Fruit fly (Drosophila melanogaster) whole organism, embryonic: ENCODE measurements around the gene nompC.

Experiments
- Bgb ChIP-seq: fragments of 200-800 bp; sonication (Bioruptor generic); IDR thresholded peaks from 2 replicates; pipeline ENCODE4 v1.3.6; 2022; ENCODE audit warnings: missing biosample characterization, missing genetic modification characterization; ENCODE audit not compliant: partially characterized antibody
- C15 ChIP-seq: fragments of 200-800 bp; sonication (Bioruptor generic); IDR thresholded peaks from 3 replicates; pipeline ENCODE4 v1.3.6; 2022; ENCODE audit warnings: missing biosample characterization, missing genetic modification characterization
- CG10267 ChIP-seq: fragments of 200-800 bp; sonication (Bioruptor generic); optimal IDR thresholded peaks from 2 replicates; lab custom pipeline; 2018; ENCODE audit warnings: missing biosample characterization, mild to moderate bottlenecking, missing genetic modification characterization, moderate library complexity
- CG10274 ChIP-seq: fragments of 200-800 bp; sonication (Bioruptor generic); optimal IDR thresholded peaks from 3 replicates; lab custom pipeline; 2017; ENCODE audit warnings: missing biosample characterization, mild to moderate bottlenecking, missing genetic modification characterization
- CG10543 ChIP-seq: fragments of 200-800 bp; sonication (Bioruptor generic); optimal IDR thresholded peaks from 3 replicates; lab custom pipeline; 2017; ENCODE audit warnings: missing biosample characterization, mild to moderate bottlenecking, missing genetic modification characterization, moderate library complexity
- CG10959 ChIP-seq: fragments of 200-800 bp; sonication (Bioruptor generic); IDR thresholded peaks from 2 replicates; pipeline ENCODE4 v1.3.6; 2022; ENCODE audit warnings: missing biosample characterization, missing genetic modification characterization
- CG11723 ChIP-seq: fragments of 200-800 bp; sonication (Bioruptor generic); optimal IDR thresholded peaks from 2 replicates; lab custom pipeline; 2017; ENCODE audit warnings: missing biosample characterization, mild to moderate bottlenecking, missing genetic modification characterization
- CG12155 ChIP-seq: fragments of 200-800 bp; sonication (Bioruptor generic); optimal IDR thresholded peaks from 3 replicates; lab custom pipeline; 2016; ENCODE audit warnings: missing biosample characterization, missing genetic modification characterization
- CG1233 ChIP-seq: fragments of 200-800 bp; sonication (Bioruptor generic); optimal IDR thresholded peaks from 4 replicates; lab custom pipeline; 2018; ENCODE audit warnings: missing biosample characterization, mild to moderate bottlenecking, missing genetic modification characterization
- CG17186 ChIP-seq: fragments of 200-800 bp; sonication (Bioruptor generic); optimal IDR thresholded peaks from 3 replicates; lab custom pipeline; 2017; ENCODE audit warnings: missing biosample characterization, missing genetic modification reagents, missing genetic modification characterization
- CG2116 ChIP-seq: fragments of 200-800 bp; sonication (Bioruptor generic); optimal IDR thresholded peaks from 3 replicates; lab custom pipeline; 2018; ENCODE audit warnings: missing biosample characterization, mild to moderate bottlenecking, missing genetic modification characterization
- CG2199 ChIP-seq: fragments of 200-800 bp; sonication (Bioruptor generic); IDR thresholded peaks from 3 replicates; pipeline ENCODE4 v1.3.6; 2022; ENCODE audit warnings: missing biosample characterization, missing genetic modification characterization
- CG2875 ChIP-seq: fragments of 200-800 bp; sonication (Bioruptor generic); optimal IDR thresholded peaks from 2 replicates; lab custom pipeline; 2017; ENCODE audit warnings: missing biosample characterization, mild to moderate bottlenecking, missing genetic modification characterization, missing genetic modification reagents
- CG3281 ChIP-seq: fragments of 200-800 bp; sonication (Bioruptor generic); optimal IDR thresholded peaks from 3 replicates; lab custom pipeline; 2017; ENCODE audit warnings: missing biosample characterization, mild to moderate bottlenecking, missing genetic modification characterization
- CG4854 ChIP-seq: fragments of 200-800 bp; sonication (Bioruptor generic); optimal IDR thresholded peaks from 2 replicates; lab custom pipeline; 2016; ENCODE audit warnings: missing biosample characterization, missing genetic modification characterization, inconsistent platforms
- CG6683 ChIP-seq: fragments of 200-800 bp; sonication (Bioruptor generic); optimal IDR thresholded peaks from 2 replicates; lab custom pipeline; 2017; ENCODE audit warnings: missing biosample characterization, mild to moderate bottlenecking, missing genetic modification characterization, missing genetic modification reagents
- CG6791 ChIP-seq: fragments of 200-800 bp; sonication (Bioruptor generic); IDR thresholded peaks from 3 replicates; pipeline ENCODE4 v1.3.6; 2022; ENCODE audit warnings: missing biosample characterization, missing genetic modification characterization; ENCODE audit not compliant: partially characterized antibody
- CG7839 ChIP-seq: fragments of 200-800 bp; sonication (Bioruptor generic); optimal IDR thresholded peaks from 3 replicates; lab custom pipeline; 2018; ENCODE audit warnings: missing biosample characterization, mild to moderate bottlenecking, missing genetic modification characterization, moderate library complexity
- CG8478 ChIP-seq: fragments of >200 bp; optimal IDR thresholded peaks from 2 replicates; lab custom pipeline; 2018
- CG8924 ChIP-seq: fragments of 200-800 bp; optimal IDR thresholded peaks from 3 replicates; lab custom pipeline; 2019; ENCODE audit warnings: missing biosample characterization, mild to moderate bottlenecking, missing genetic modification characterization, moderate library complexity
- Dek ChIP-seq: fragments of 200-800 bp; sonication (Bioruptor generic); optimal IDR thresholded peaks from 3 replicates; lab custom pipeline; 2019; ENCODE audit warnings: missing biosample characterization, mild to moderate bottlenecking, missing genetic modification characterization, moderate library complexity
- Dip3 ChIP-seq: fragments of 200-800 bp; sonication (Bioruptor generic); optimal IDR thresholded peaks from 3 replicates; lab custom pipeline; 2016; ENCODE audit warnings: missing biosample characterization, missing genetic modification characterization
- Eip74EF ChIP-seq, 2 experiments: fragments of 200-800 bp in 1 of 2; fragments of >200 bp in 1 of 2; sonication (Bioruptor generic) in 1 of 2; optimal IDR thresholded peaks; 2 replicates each; lab custom pipeline; 2017 to 2019; ENCODE audit warnings: missing biosample characterization in 2 of 2, missing genetic modification characterization in 2 of 2, mild to moderate bottlenecking in 1 of 2, moderate library complexity in 1 of 2
- Ets97D ChIP-seq: fragments of 200-800 bp; sonication (Bioruptor generic); optimal IDR thresholded peaks from 3 replicates; lab custom pipeline; 2016; ENCODE audit warnings: missing biosample characterization, missing genetic modification characterization
- Fer1 ChIP-seq: fragments of 200-800 bp; sonication (Bioruptor generic); optimal IDR thresholded peaks from 2 replicates; lab custom pipeline; 2017; ENCODE audit warnings: missing biosample characterization, mild to moderate bottlenecking, missing genetic modification characterization
- Fer2 ChIP-seq: fragments of 200-800 bp; sonication (Bioruptor generic); optimal IDR thresholded peaks from 2 replicates; lab custom pipeline; 2018; ENCODE audit warnings: missing biosample characterization, mild to moderate bottlenecking, missing genetic modification characterization, moderate library complexity
- HmgD ChIP-seq: fragments of 200-800 bp; sonication (Bioruptor generic); optimal IDR thresholded peaks from 3 replicates; lab custom pipeline; 2016; ENCODE audit warnings: missing biosample characterization, missing genetic modification characterization
- HmgZ ChIP-seq: fragments of 200-800 bp; sonication (Bioruptor generic); optimal IDR thresholded peaks from 2 replicates; lab custom pipeline; 2018; ENCODE audit warnings: missing biosample characterization, mild to moderate bottlenecking, missing genetic modification characterization
- Hr39 ChIP-seq: fragments of >200 bp; optimal IDR thresholded peaks from 2 replicates; lab custom pipeline; 2017
- Kr ChIP-seq: fragments of 200-800 bp; sonication (Bioruptor generic); optimal IDR thresholded peaks from 2 replicates; lab custom pipeline; 2017; ENCODE audit warnings: missing biosample characterization, mild to moderate bottlenecking, missing genetic modification characterization
- Meics ChIP-seq: fragments of 200-800 bp; sonication (Bioruptor generic); optimal IDR thresholded peaks from 2 replicates; lab custom pipeline; 2017; ENCODE audit warnings: missing biosample characterization, mild to moderate bottlenecking, missing genetic modification characterization
- Mrtf ChIP-seq: fragments of 200-800 bp; sonication (Bioruptor generic); IDR thresholded peaks from 3 replicates; pipeline ENCODE4 v1.3.6; 2022; ENCODE audit warnings: missing biosample characterization, missing genetic modification characterization
- Nf-YA ChIP-seq: fragments of 200-800 bp; sonication (Bioruptor generic); IDR thresholded peaks from 2 replicates; pipeline ENCODE4 v1.3.6; 2022; ENCODE audit warnings: missing biosample characterization, missing genetic modification characterization
- Sox100B ChIP-seq: fragments of 200-800 bp; sonication (Bioruptor generic); optimal IDR thresholded peaks from 3 replicates; lab custom pipeline; 2018; ENCODE audit warnings: missing biosample characterization, mild to moderate bottlenecking, missing genetic modification characterization
- Taf1 ChIP-seq: fragments of 200-800 bp; sonication (Bioruptor generic); IDR thresholded peaks from 2 replicates; pipeline ENCODE4 v1.3.6; 2022; ENCODE audit warnings: missing biosample characterization, missing genetic modification characterization
- Xrp1 ChIP-seq: fragments of 200-800 bp; sonication (Bioruptor generic); IDR thresholded peaks from 2 replicates; pipeline ENCODE4 v1.3.6; 2022; ENCODE audit warnings: missing biosample characterization, missing genetic modification characterization
- cad ChIP-seq: fragments of >200 bp; optimal IDR thresholded peaks from 2 replicates; lab custom pipeline; 2017; ENCODE audit warnings: missing biosample characterization, missing genetic modification characterization
- crc ChIP-seq: fragments of 200-800 bp; sonication (Bioruptor generic); optimal IDR thresholded peaks from 2 replicates; lab custom pipeline; 2016; ENCODE audit warnings: missing biosample characterization, missing genetic modification characterization
- dpn ChIP-seq, 2 experiments: fragments of 200-800 bp; sonication (Bioruptor generic); optimal IDR thresholded peaks; 3 replicates each; lab custom pipeline; 2016; ENCODE audit warnings: missing biosample characterization in 2 of 2, missing genetic modification characterization in 2 of 2
- esg ChIP-seq: fragments of 200-800 bp; sonication (Bioruptor generic); conservative IDR thresholded peaks from 2 replicates; pipeline ENCODE4 v1.3.6; 2022; ENCODE audit warnings: missing biosample characterization, missing genetic modification characterization
- gcm ChIP-seq: fragments of 200-800 bp; sonication (Bioruptor generic); optimal IDR thresholded peaks from 2 replicates; lab custom pipeline; 2019; ENCODE audit warnings: missing biosample characterization, mild to moderate bottlenecking, missing genetic modification characterization, moderate library complexity
- gsb-n ChIP-seq: fragments of 200-800 bp; sonication (Bioruptor generic); optimal IDR thresholded peaks from 3 replicates; lab custom pipeline; 2018; ENCODE audit warnings: missing biosample characterization, mild to moderate bottlenecking, missing genetic modification characterization
- kay ChIP-seq: fragments of 200-800 bp; sonication (Bioruptor generic); optimal IDR thresholded peaks from 2 replicates; lab custom pipeline; 2016; ENCODE audit warnings: missing biosample characterization, missing genetic modification characterization
- lov ChIP-seq, 2 experiments: fragments of 200-800 bp in 1 of 2; fragments of >200 bp in 1 of 2; sonication (Bioruptor generic) in 1 of 2; IDR thresholded peaks in 1 of 2; optimal IDR thresholded peaks in 1 of 2; 2 replicates in 1 of 2; 3 replicates in 1 of 2; pipeline versions ENCODE4 v1.3.6 to Lab custom; 2017 to 2022; ENCODE audit warnings: missing biosample characterization in 1 of 2, missing genetic modification characterization in 1 of 2
- pb ChIP-seq: fragments of 200-800 bp; sonication (Bioruptor generic); optimal IDR thresholded peaks from 3 replicates; lab custom pipeline; 2016; ENCODE audit warnings: missing biosample characterization, missing genetic modification characterization
- ranshi ChIP-seq: fragments of 200-800 bp; sonication (Bioruptor generic); IDR thresholded peaks from 2 replicates; pipeline ENCODE4 v1.3.6; 2022; ENCODE audit warnings: missing biosample characterization, missing genetic modification characterization
- run ChIP-seq: fragments of 200-800 bp; sonication (Bioruptor generic); optimal IDR thresholded peaks from 3 replicates; lab custom pipeline; 2018; ENCODE audit warnings: missing biosample characterization, mild to moderate bottlenecking, missing genetic modification characterization
- ssp ChIP-seq: fragments of 200-800 bp; sonication (Bioruptor generic); IDR thresholded peaks from 2 replicates; pipeline ENCODE4 v1.3.6; 2022; ENCODE audit warnings: missing biosample characterization, missing genetic modification characterization
- trem ChIP-seq: fragments of 200-800 bp; optimal IDR thresholded peaks from 3 replicates; lab custom pipeline; 2019; ENCODE audit warnings: missing biosample characterization, mild to moderate bottlenecking, missing genetic modification characterization, moderate library complexity
- wor ChIP-seq: fragments of 200-800 bp; sonication (Bioruptor generic); IDR thresholded peaks from 2 replicates; pipeline ENCODE4 v1.3.6; 2022; ENCODE audit warnings: missing biosample characterization, missing genetic modification characterization

The nompC gene

dm6 chr2L:5298978-5299627 lies 46.9 kb upstream of the nompC start (continued):
- peak; percentile 81 for TF ChIP-seq CG11723 (GFP tag; lab: Kevin White, UChicago)
- no peak for TF ChIP-seq CG2199 (GFP tag; lab: Robert Waterston, UW)
- TF ChIP-seq Xrp1 (GFP tag; lab: Robert Waterston, UW): peak; percentile 85
- no peak for TF ChIP-seq CG8478 (lab: Kevin White, UChicago)
- TF ChIP-seq CG10267: peak; percentile 77
- peak; percentile 88 for TF ChIP-seq run (tag; lab: Kevin White, UChicago)
- peak; percentile 91 for TF ChIP-seq CG7839 (tag; lab: Kevin White, UChicago)
- TF ChIP-seq Kr (GFP tag; lab: Kevin White, UChicago): no peak
- peak; percentile 71 for TF ChIP-seq CG3281 (GFP tag; lab: Kevin White, UChicago)
- TF ChIP-seq ssp (GFP tag; lab: Robert Waterston, UW): peak; percentile 51
- TF ChIP-seq CG10543 (GFP tag; lab: Kevin White, UChicago): peak; percentile 78
- TF ChIP-seq kay (GFP tag; lab: Kevin White, UChicago): peak; percentile 73
- peak; percentile 93 for TF ChIP-seq gcm
- TF ChIP-seq Mrtf (GFP tag; lab: Robert Waterston, UW): no peak; the same call in 2 of the 3 replicates
- TF ChIP-seq CG2116 (GFP tag; lab: Kevin White, UChicago): peak; percentile 32
- TF ChIP-seq CG10274 (GFP tag; lab: Kevin White, UChicago): peak; percentile 27
- TF ChIP-seq Eip74EF (GFP tag; optimal IDR thresholded peaks at IDR 0.05; lab: Kevin White, UChicago): peak in 1 of 2 experiments; percentile 85
- TF ChIP-seq CG1233 (GFP tag; lab: Kevin White, UChicago): peak; percentile 67
- TF ChIP-seq Nf-YA (GFP tag; lab: Robert Waterston, UW): no peak
- no peak for TF ChIP-seq Hr39 (lab: Kevin White, UChicago)
- TF ChIP-seq Sox100B (GFP tag; lab: Kevin White, UChicago): peak; percentile 88
- peak; percentile 79 for TF ChIP-seq Fer1 (GFP tag; lab: Kevin White, UChicago)
- TF ChIP-seq Ets97D (GFP tag; lab: Kevin White, UChicago): no peak
- TF ChIP-seq HmgZ (tag; lab: Kevin White, UChicago): peak; percentile 64
- peak; percentile 29 for TF ChIP-seq crc
- TF ChIP-seq Dek (tag; lab: Kevin White, UChicago): peak; percentile 82
- peak; percentile 91 for TF ChIP-seq CG8924
- peak; percentile 89 for TF ChIP-seq CG2875 (GFP tag; lab: Kevin White, UChicago)
- peak; percentile 81 for TF ChIP-seq wor (GFP tag; lab: Robert Waterston, UW)
- peak; percentile 54 to 75 for TF ChIP-seq dpn (GFP tag; optimal IDR thresholded peaks at IDR 0.05; lab: Kevin White, UChicago)
- peak; percentile 76 for TF ChIP-seq Dip3 (GFP tag; lab: Kevin White, UChicago)
- no peak for TF ChIP-seq C15 (GFP tag; lab: Robert Waterston, UW)
- TF ChIP-seq trem: peak; percentile 82
- no peak for TF ChIP-seq Fer2 (tag; lab: Kevin White, UChicago)
- peak; percentile 49 for TF ChIP-seq CG4854 (GFP tag; lab: Kevin White, UChicago)
- TF ChIP-seq Taf1 (GFP tag; lab: Robert Waterston, UW): peak; percentile 40; the same call in 1 of the 2 replicates
- TF ChIP-seq CG6791 (GFP tag; lab: Robert Waterston, UW): no peak
- TF ChIP-seq HmgD (GFP tag; lab: Kevin White, UChicago): no peak
- peak; percentile 44 for TF ChIP-seq CG12155 (GFP tag; lab: Kevin White, UChicago)
- peak; percentile 70 for TF ChIP-seq Meics
- TF ChIP-seq gsb-n (tag; lab: Kevin White, UChicago): peak; percentile 91
- TF ChIP-seq ranshi: peak; percentile 59
- peak; percentile 88 for TF ChIP-seq esg (GFP tag; lab: Robert Waterston, UW)
- no peak for TF ChIP-seq cad (GFP tag; lab: Kevin White, UChicago)
- TF ChIP-seq CG6683 (GFP tag; lab: Kevin White, UChicago): peak; percentile 46
- TF ChIP-seq lov (optimal IDR thresholded peaks at IDR 0.05; lab: Kevin White, UChicago): no peak
- no peak for TF ChIP-seq lov (GFP tag; IDR thresholded peaks at IDR 0.05; lab: Robert Waterston, UW)
- peak; percentile 50; the same call in 1 of the 2 replicates for TF ChIP-seq CG10959
- peak; percentile 28 for TF ChIP-seq CG17186 (GFP tag; lab: Kevin White, UChicago)
- no peak for TF ChIP-seq pb
- TF ChIP-seq Bgb: no peak
